Worm (Caenorhabditis elegans): ENCODE data around the gene col-123.

- TF ChIP-seq lin-39 (tag; optimal IDR thresholded peaks at IDR 0.05) (no peak), unc-39 (tag; optimal IDR thresholded peaks at IDR 0.05) (no peak), ZK546.5 (tag; optimal IDR thresholded peaks at IDR 0.05) (no peak), fos-1 (tag; optimal IDR thresholded peaks at IDR 0.05) (no peak), zag-1 (tag; optimal IDR thresholded peaks at IDR 0.05) (no peak), ama-1 (optimal IDR thresholded peaks at IDR 0.05) (no peak), egl-5 (tag; optimal IDR thresholded peaks at IDR 0.05) (no peak), nhr-23 (tag; optimal IDR thresholded peaks at IDR 0.05) (no peak), sea-2 (GFP tag; optimal IDR thresholded peaks at IDR 0.05) (no peak), nhr-76 (tag; optimal IDR thresholded peaks at IDR 0.05) (no peak), pqm-1 (tag; optimal IDR thresholded peaks at IDR 0.05) (no peak), elt-2 (tag; optimal IDR thresholded peaks at IDR 0.05) (no peak)
Observed at ce11 chrIV:9866865-9867264, 45.1 kb downstream of the col-123 start.

Measured in whole organism, L3 larva.